Worm (Caenorhabditis elegans): Measurements from ENCODE around the gene ceh-38.

DNA sequence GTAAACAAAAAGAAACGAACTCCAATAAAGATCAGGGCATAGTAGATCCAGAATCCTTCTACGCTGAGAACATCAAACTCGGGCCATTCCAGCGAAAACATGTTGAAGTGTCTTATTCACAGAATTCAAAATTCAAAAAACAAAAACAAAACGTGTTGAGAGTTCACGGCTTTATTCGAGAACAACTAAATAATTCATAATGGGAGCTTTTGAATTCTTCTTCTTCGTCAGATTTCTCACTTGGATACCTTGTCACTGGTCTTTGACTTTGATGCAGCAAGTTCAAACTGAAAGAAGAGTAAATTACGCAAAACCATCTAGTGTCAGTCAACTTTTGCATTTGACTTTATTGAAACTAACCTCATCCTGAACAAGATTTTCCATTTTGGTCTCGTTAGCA is 33.6 kb upstream of the ceh-38 start, which contains the start of gene B0252.11:
- TF ChIP-seq tbx-8 (GFP tag; optimal IDR thresholded peaks at IDR 0.05) (no peak), mep-1 (tag; optimal IDR thresholded peaks at IDR 0.05) (no peak)
